Worm (Caenorhabditis elegans) whole organism, late embryonic: ENCODE results near the gene F19B2.5.

Experiments used
- ceh-30 ChIP-seq: fragments of 150-350 bp; optimal IDR thresholded peaks from 2 replicates; lab custom pipeline; 2014; ENCODE audit warnings: missing biosample characterization, missing genetic modification characterization
- nfya-1 ChIP-seq: sonication (generic microtip); optimal IDR thresholded peaks from 2 replicates; lab custom pipeline; 2017; ENCODE audit warnings: missing genetic modification characterization, mild to moderate bottlenecking, missing compliant biosample characterization, antibody characterized with exemption, moderate library complexity
- pha-4 ChIP-seq: fragments of 150-350 bp; optimal IDR thresholded peaks from 2 replicates; lab custom pipeline; 2018; ENCODE audit warnings: missing biosample characterization, missing genetic modification reagents, missing genetic modification characterization
- pqm-1 ChIP-seq: sonication (generic microtip); optimal IDR thresholded peaks from 2 replicates; lab custom pipeline; 2016; ENCODE audit warnings: missing genetic modification characterization, missing compliant biosample characterization

DNA sequence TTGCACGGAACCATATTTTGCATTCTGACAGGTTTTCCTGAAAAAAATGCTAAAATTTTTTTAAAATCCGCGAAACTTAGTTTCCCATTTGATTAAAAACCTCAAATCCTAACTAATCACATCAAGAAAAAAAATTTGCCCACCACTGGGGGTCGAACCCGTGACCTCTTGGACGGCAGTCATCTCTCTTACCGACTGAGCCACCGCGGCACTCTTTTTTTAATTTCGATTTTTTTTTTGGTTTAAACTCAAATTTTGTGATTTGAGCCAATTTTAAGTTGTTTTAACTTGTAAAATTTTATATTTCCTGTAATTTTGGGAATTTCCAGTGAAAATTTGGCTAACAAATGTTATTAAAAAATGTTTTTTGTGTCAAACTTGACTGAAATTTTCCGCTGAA lies 44.2 kb downstream of the F19B2.5 start:
- no peak for TF ChIP-seq pqm-1
- no peak for TF ChIP-seq pha-4
- no peak for TF ChIP-seq nfya-1
- TF ChIP-seq ceh-30 (tag; lab: Kevin White, UChicago): no peak
